Worm (Caenorhabditis elegans): ENCODE results near the gene msrp-5.
"Not testable (repeated sequence)": the region's sequence is repeated elsewhere in the genome, so short reads cannot be mapped to it uniquely, and the experiment has no call there.

The msrp-5 gene

DNA sequence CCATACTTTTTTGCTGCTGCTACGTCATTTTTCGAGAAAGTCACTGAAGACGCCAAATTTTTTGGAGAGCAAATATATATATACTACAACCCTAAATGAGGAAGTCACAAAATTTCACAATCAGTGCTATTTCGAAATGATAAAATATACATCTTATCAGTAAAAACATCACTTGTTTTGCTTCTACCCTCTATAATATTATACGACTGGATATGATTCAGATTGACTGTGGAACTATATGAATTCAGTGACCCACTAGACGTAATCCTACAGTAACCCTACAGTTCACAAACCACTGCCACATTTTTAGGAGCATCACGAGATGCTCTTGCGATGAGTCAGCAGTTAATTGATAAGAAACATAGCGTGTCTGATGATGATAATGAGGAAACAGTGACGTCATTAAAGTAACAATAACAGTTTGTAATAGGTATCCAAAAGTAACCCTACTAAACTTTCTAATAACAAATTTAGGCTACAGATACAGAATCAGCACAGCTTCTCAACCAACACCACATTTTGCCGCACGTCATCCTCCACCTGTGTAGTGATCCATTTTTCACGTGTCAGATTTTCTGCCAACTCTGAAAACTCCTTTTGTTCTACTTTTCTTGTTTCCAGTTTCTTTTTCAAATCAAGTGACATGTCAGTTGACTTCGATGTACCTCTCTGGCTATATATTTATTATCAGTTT is 29.7 kb upstream of the msrp-5 start, which contains the start of the genes F33H12.7 and sri-39:
F33H12.7 (minus strand) TSS at position 51 of the 694 bp plus-strand sequence.
sri-39 (plus strand) TSS at position 644 of the 694 bp plus-strand sequence.
- no peak for TF ChIP-seq ref-2 (tag; optimal IDR thresholded peaks at IDR 0.05)
- TF ChIP-seq elt-2 (tag; optimal IDR thresholded peaks at IDR 0.05), result peak; percentile 85

ce11 chrII:2600176-2600575 is 16.6 kb upstream of the msrp-5 start, which contains the start of gene F33H12.1:
F33H12.1 (plus strand) TSS chrII:2600476.
- TF ChIP-seq T23F11.4 (GFP tag; optimal IDR thresholded peaks at IDR 0.05); pha-4 (tag; optimal IDR thresholded peaks at IDR 0.05); mec-3 (tag; optimal IDR thresholded peaks at IDR 0.05; ENCODE audit: borderline replicate concordance): not testable (repeated sequence)

DNA sequence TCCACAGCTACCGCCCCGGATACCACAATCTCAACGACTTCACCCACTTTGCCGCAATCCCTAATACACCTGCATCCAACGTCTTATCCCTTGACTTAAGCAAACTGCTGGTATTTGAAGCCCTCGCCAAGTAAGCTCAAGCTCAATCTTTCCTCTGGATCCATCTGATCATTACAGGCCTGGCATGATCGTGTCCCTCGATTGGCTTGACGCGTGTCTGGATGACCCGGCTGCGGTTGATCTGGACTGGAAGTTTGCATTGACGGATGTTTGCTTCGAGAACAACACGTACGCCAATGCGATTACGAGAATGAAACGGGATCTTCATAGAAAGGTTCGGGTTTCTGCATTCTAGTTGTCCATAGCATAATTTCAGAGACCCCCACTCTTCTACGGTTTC is 15.8 kb upstream of the msrp-5 start:
- no peak for TF ChIP-seq zip-5 (tag; optimal IDR thresholded peaks at IDR 0.05)
- no peak for TF ChIP-seq ceh-6 (GFP tag; optimal IDR thresholded peaks at IDR 0.05)
- no peak for TF ChIP-seq C08G9.2 (tag; optimal IDR thresholded peaks at IDR 0.05)
- TF ChIP-seq K09A11.1 (tag; optimal IDR thresholded peaks at IDR 0.05; ENCODE audit: insufficient read depth), result no peak
- TF ChIP-seq ama-1 (optimal IDR thresholded peaks at IDR 0.05), result no peak
- TF ChIP-seq odd-2 (tag; optimal IDR thresholded peaks at IDR 0.05), result no peak
- TF ChIP-seq elt-2 (tag; optimal IDR thresholded peaks at IDR 0.05), result no peak

DNA sequence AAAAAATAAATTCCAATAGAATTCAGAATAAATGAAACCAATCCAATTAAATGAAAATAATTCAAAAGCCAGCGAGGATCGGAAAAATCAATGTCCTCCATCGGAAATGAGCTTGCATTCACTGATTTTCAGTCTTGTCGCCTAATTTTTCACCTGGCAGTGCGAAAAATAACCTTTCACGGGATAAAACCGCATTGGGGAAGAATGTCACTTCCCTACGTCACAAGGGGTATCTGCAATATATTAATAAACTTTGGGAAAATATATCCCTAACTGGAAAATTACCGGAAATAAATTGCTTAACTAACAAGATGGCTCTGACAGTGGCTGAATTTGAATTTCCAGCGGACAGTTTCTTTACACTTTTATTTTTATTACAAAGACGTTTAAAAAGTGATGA is 11.4 kb upstream of the msrp-5 start, which contains the start of gene sri-77:
sri-77 (minus strand) TSS at position 101 of the 400 bp plus-strand sequence.
- TF ChIP-seq pha-4 (tag; optimal IDR thresholded peaks at IDR 0.05) (no peak), sox-2 (GFP tag; IDR thresholded peaks at IDR 0.05) (no peak), ahr-1 (tag; optimal IDR thresholded peaks at IDR 0.05) (no peak), elt-2 (tag; optimal IDR thresholded peaks at IDR 0.05) (no peak), ceh-24 (tag; optimal IDR thresholded peaks at IDR 0.05) (no peak), pros-1 (tag; optimal IDR thresholded peaks at IDR 0.05) (no peak), odd-2 (tag; optimal IDR thresholded peaks at IDR 0.05) (no peak), ceh-14 (tag; optimal IDR thresholded peaks at IDR 0.05) (no peak), syd-9 (tag; optimal IDR thresholded peaks at IDR 0.05) (no peak), ceh-45 (GFP tag; IDR thresholded peaks at IDR 0.05) (no peak), tbx-2 (tag; optimal IDR thresholded peaks at IDR 0.05) (no peak), eyg-1 (tag; optimal IDR thresholded peaks at IDR 0.05) (no peak), unc-86 (tag; optimal IDR thresholded peaks at IDR 0.05) (no peak)

DNA sequence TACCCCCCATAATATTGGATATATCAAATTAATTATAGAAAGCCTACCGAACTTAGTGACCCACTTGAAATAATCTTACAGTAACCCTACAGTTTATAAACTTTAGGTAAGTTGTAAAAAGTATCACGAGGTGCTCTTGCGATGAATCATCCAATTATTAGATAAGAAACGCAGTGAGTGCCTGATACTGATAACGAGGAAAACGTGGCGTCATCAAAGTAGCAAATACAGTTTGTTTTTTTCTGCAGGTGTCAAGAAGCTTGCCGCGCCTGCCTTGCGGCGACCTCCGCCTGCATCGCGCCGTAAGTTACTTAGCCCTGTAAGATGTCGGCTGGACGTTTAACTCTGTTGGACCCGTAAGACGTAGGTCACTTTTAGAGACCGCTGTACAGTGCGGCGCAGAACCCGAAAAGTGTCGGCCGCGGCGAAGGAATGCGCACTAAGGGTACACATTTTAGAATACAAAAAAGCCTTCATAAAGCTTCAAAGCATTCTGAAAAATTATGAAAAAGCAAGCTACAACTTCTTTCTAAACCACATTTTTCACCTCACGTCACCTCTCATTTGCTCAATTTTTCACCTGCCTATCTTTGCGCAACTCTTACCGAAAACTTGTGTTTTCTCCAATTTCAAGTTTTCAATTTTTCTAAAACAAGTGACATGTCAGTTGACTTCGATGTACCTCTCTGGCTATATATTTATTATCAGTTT is 6.4 kb upstream of the msrp-5 start, which contains the start of gene sri-38:
sri-38 (plus strand) TSS at position 661 of the 711 bp plus-strand sequence.
- TF ChIP-seq npax-4 (tag; optimal IDR thresholded peaks at IDR 0.05), result no peak
- peak; percentile 86 for TF ChIP-seq elt-2 (tag; optimal IDR thresholded peaks at IDR 0.05)
- no peak for TF ChIP-seq ets-4 (tag; optimal IDR thresholded peaks at IDR 0.05)
- TF ChIP-seq elt-4 (tag; optimal IDR thresholded peaks at IDR 0.05), result no peak
- TF ChIP-seq dve-1 (tag; optimal IDR thresholded peaks at IDR 0.05), result no peak

DNA sequence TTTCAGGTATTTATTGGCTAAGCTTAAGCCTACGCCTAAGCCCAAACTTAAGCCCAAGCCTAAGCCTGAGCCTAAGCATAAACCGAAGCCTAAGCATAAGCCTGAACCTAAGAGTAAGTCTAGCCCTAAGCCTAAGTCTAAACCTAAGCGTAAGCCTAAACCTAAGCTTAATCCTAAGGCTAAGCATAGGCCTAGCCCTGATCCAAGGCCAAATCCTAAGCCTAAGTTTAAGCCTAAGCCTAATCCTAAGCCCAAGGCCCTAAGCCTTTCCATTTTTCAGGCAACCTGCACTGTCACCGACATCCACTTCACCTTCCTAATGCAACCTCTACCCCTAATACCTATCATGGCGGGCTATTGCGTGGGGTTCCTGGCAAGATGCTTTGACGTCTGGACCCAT is 5.7 kb upstream of the msrp-5 start:
- TF ChIP-seq npax-4 (tag; optimal IDR thresholded peaks at IDR 0.05) (no peak), dve-1 (tag; optimal IDR thresholded peaks at IDR 0.05) (peak; percentile 56)

DNA sequence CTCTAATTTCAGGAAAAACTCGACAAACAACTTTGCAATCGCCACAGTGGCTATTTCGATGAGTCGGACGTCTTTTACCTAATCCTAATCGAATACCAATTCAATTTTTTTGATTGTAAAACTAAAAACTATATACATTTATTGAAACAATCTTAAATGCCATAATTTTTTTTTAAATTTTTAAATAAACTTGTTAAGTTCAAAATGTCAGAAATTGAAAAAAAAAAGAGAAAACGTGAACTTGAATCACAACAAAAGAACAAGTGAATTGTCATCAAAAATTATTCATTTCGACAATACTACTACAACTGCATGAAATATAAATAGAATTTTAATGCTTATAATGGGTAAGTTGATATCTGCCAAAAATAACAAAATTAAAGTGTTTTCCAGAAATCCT is 4.5 kb upstream of the msrp-5 start, which contains the start of gene D2062.13:
D2062.13 (plus strand) TSS at position 301 of the 400 bp plus-strand sequence.
- TF ChIP-seq ceh-19 (GFP tag; optimal IDR thresholded peaks at IDR 0.05); zip-5 (tag; optimal IDR thresholded peaks at IDR 0.05); hlh-8 (tag; optimal IDR thresholded peaks at IDR 0.05): not testable (repeated sequence)

All from whole organism, late embryonic.